ENCODE assay signal across 6 fruit fly cellular contexts in genomic region chr2L:8204996-8205567, dm6.
TF ChIP-seq lines count a peak whose summit lies in the region.

Gene SLC5A11, minus strand, starts transcription at chr2L:8205132.

- peak; percentile 50 for TF ChIP-seq CTCF in whole organism, embryonic (GFP tag; optimal IDR thresholded peaks at IDR 0.05; lab: Kevin White, UChicago)

TF ChIP-seq in whole organism, 6 proteins besides CTCF, POLR2A, EP300 and RAD21:
- TF ChIP-seq EcR (GFP tag; optimal IDR thresholded peaks at IDR 0.05; lab: Kevin White, UChicago) (no peak), Dll (optimal IDR thresholded peaks at IDR 0.05; lab: Kevin White, UChicago) (no peak), psq (optimal IDR thresholded peaks at IDR 0.05; lab: Kevin White, UChicago) (no peak), pan (optimal IDR thresholded peaks at IDR 0.05; lab: Kevin White, UChicago) (peak; percentile 98), CG8478 (optimal IDR thresholded peaks at IDR 0.05; lab: Kevin White, UChicago) (no peak), usp (GFP tag; optimal IDR thresholded peaks at IDR 0.05; lab: Kevin White, UChicago) (no peak)

TF ChIP-seq in whole organism, adult, 20 proteins besides CTCF, POLR2A, EP300 and RAD21 (continues in another document):
- TF ChIP-seq cic (GFP tag; optimal IDR thresholded peaks at IDR 0.05; lab: Kevin White, UChicago) (peak; percentile 98), toe (GFP tag; optimal IDR thresholded peaks at IDR 0.05; lab: Kevin White, UChicago) (peak; percentile 96), CG11617 (GFP tag; optimal IDR thresholded peaks at IDR 0.05; lab: Kevin White, UChicago) (peak; percentile 96), Clk (GFP tag; optimal IDR thresholded peaks at IDR 0.05; lab: Kevin White, UChicago) (peak; percentile 93), CG7045 (GFP tag; optimal IDR thresholded peaks at IDR 0.05; lab: Kevin White, UChicago) (peak; percentile 99), CG33017 (tag; optimal IDR thresholded peaks at IDR 0.05; lab: Kevin White, UChicago) (peak; percentile 98), bab1 (GFP tag; optimal IDR thresholded peaks at IDR 0.05; lab: Kevin White, UChicago) (peak; percentile 100), Mnt (GFP tag; optimal IDR thresholded peaks at IDR 0.05; lab: Kevin White, UChicago) (peak; percentile 77), ovo (GFP tag; optimal IDR thresholded peaks at IDR 0.05; lab: Kevin White, UChicago) (peak; percentile 83), CG5204 (GFP tag; optimal IDR thresholded peaks at IDR 0.05; lab: Kevin White, UChicago) (peak; percentile 84), CG12768 (GFP tag; optimal IDR thresholded peaks at IDR 0.05; lab: Kevin White, UChicago) (peak; percentile 96), CG7101 (tag; optimal IDR thresholded peaks at IDR 0.05; lab: Kevin White, UChicago) (peak; percentile 96), tj (GFP tag; optimal IDR thresholded peaks at IDR 0.05; lab: Kevin White, UChicago) (peak; percentile 75), CG1620 (GFP tag; optimal IDR thresholded peaks at IDR 0.05; lab: Kevin White, UChicago) (peak; percentile 56), Crg-1 (GFP tag; optimal IDR thresholded peaks at IDR 0.05; lab: Kevin White, UChicago) (peak; percentile 84), cnc (optimal IDR thresholded peaks at IDR 0.05; lab: Kevin White, UChicago) (no peak), kay (GFP tag; lab: Kevin White, UChicago; ENCODE audit: borderline replicate concordance) (peak; percentile 58)

TF ChIP-seq in whole organism, embryonic, 481 proteins besides CTCF, POLR2A, EP300 and RAD21 (continues in another document):
- peak; percentile 47 for TF ChIP-seq BEAF-32 (GFP tag; optimal IDR thresholded peaks at IDR 0.05; lab: Kevin White, UChicago)
- TF ChIP-seq TFAM (GFP tag; optimal IDR thresholded peaks at IDR 0.05; lab: Kevin White, UChicago) = peak; percentile 40
- TF ChIP-seq chif (GFP tag; optimal IDR thresholded peaks at IDR 0.05; lab: Kevin White, UChicago) = peak; percentile 60 to 66
- TF ChIP-seq CG1233 (GFP tag; optimal IDR thresholded peaks at IDR 0.05; lab: Kevin White, UChicago) = peak; percentile 92
- TF ChIP-seq CG2129 (GFP tag; IDR thresholded peaks at IDR 0.05; lab: Robert Waterston, UW; ENCODE audit: partially characterized antibody) = no peak
- peak; percentile 88 for TF ChIP-seq CG16779 (GFP tag; IDR thresholded peaks at IDR 0.05; lab: Robert Waterston, UW)
- peak; percentile 88 for TF ChIP-seq CG1602 (GFP tag; optimal IDR thresholded peaks at IDR 0.05; lab: Kevin White, UChicago)
- TF ChIP-seq Aef1 (GFP tag; IDR thresholded peaks at IDR 0.05; lab: Robert Waterston, UW) = peak; percentile 100
- TF ChIP-seq Fer3 (tag; optimal IDR thresholded peaks at IDR 0.05; lab: Kevin White, UChicago) = peak; percentile 95
- TF ChIP-seq CG7271 (tag; optimal IDR thresholded peaks at IDR 0.05; lab: Kevin White, UChicago) = peak; percentile 66
- peak; percentile 96 for TF ChIP-seq CG11247 (GFP tag; IDR thresholded peaks at IDR 0.05; lab: Robert Waterston, UW)
- peak; percentile 92 for TF ChIP-seq phol (tag; optimal IDR thresholded peaks at IDR 0.05; lab: Kevin White, UChicago)
- TF ChIP-seq Rfx (GFP tag; IDR thresholded peaks at IDR 0.05; lab: Robert Waterston, UW) = peak; percentile 97
- TF ChIP-seq CG11695 (GFP tag; IDR thresholded peaks at IDR 0.05; lab: Robert Waterston, UW) = peak; percentile 100
- TF ChIP-seq Hr3 (GFP tag; optimal IDR thresholded peaks at IDR 0.05; lab: Kevin White, UChicago) = peak; percentile 96
- TF ChIP-seq rib (GFP tag; IDR thresholded peaks at IDR 0.05; lab: Robert Waterston, UW) = peak; percentile 95
- peak; percentile 96 for TF ChIP-seq eyg (GFP tag; optimal IDR thresholded peaks at IDR 0.05; lab: Kevin White, UChicago)

TF ChIP-seq in whole organism, prepupa, 60 proteins besides CTCF, POLR2A, EP300 and RAD21 (continues in another document):
- TF ChIP-seq acj6 (GFP tag; optimal IDR thresholded peaks at IDR 0.05; lab: Kevin White, UChicago) (peak; percentile 87), salr (GFP tag; optimal IDR thresholded peaks at IDR 0.05; lab: Kevin White, UChicago) (peak; percentile 92 to 99), Hr38 (GFP tag; optimal IDR thresholded peaks at IDR 0.05; lab: Kevin White, UChicago) (no peak), CG8632 (GFP tag; optimal IDR thresholded peaks at IDR 0.05; lab: Kevin White, UChicago) (peak; percentile 92), CG6808 (GFP tag; optimal IDR thresholded peaks at IDR 0.05; lab: Kevin White, UChicago) (peak; percentile 92), svp (GFP tag; lab: Kevin White, UChicago) (peak; percentile 100), CG11902 (GFP tag; optimal IDR thresholded peaks at IDR 0.05; lab: Kevin White, UChicago) (peak; percentile 99), Eip75B (GFP tag; optimal IDR thresholded peaks at IDR 0.05; lab: Kevin White, UChicago) (peak; percentile 98), spab (GFP tag; optimal IDR thresholded peaks at IDR 0.05; lab: Kevin White, UChicago) (peak; percentile 94), CG3919 (GFP tag; optimal IDR thresholded peaks at IDR 0.05; lab: Kevin White, UChicago) (peak; percentile 100), Ets96B (tag; optimal IDR thresholded peaks at IDR 0.05; lab: Kevin White, UChicago) (peak; percentile 79), Eip93F (GFP tag; optimal IDR thresholded peaks at IDR 0.05; lab: Kevin White, UChicago) (peak; percentile 99), Hr4 (GFP tag; optimal IDR thresholded peaks at IDR 0.05; lab: Kevin White, UChicago) (peak; percentile 87), CG15336 (GFP tag; IDR thresholded peaks at IDR 0.05; lab: Robert Waterston, UW) (peak; percentile 100), CG6163 (GFP tag; IDR thresholded peaks at IDR 0.05; lab: Robert Waterston, UW) (peak; percentile 100), CG34406 (GFP tag; optimal IDR thresholded peaks at IDR 0.05; lab: Kevin White, UChicago) (peak; percentile 97), vri (GFP tag; optimal IDR thresholded peaks at IDR 0.05; lab: Kevin White, UChicago) (peak; percentile 97), CG31627 (GFP tag; optimal IDR thresholded peaks at IDR 0.05; lab: Kevin White, UChicago) (peak; percentile 76), CG32006 (GFP tag; optimal IDR thresholded peaks at IDR 0.05; lab: Kevin White, UChicago) (peak; percentile 94)

TF ChIP-seq in whole organism, pupa, 21 proteins besides CTCF, POLR2A, EP300 and RAD21 (continues in another document):
- peak; percentile 96 for TF ChIP-seq CG8159 (tag; optimal IDR thresholded peaks at IDR 0.05; lab: Kevin White, UChicago)
- peak; percentile 92 for TF ChIP-seq CG10348 (GFP tag; IDR thresholded peaks at IDR 0.05; lab: Robert Waterston, UW)
- peak; percentile 78 for TF ChIP-seq Pif1A (GFP tag; optimal IDR thresholded peaks at IDR 0.05; lab: Kevin White, UChicago)
- peak; percentile 90 for TF ChIP-seq CG9948 (tag; optimal IDR thresholded peaks at IDR 0.05; lab: Kevin White, UChicago)
- TF ChIP-seq CG8301 (tag; optimal IDR thresholded peaks at IDR 0.05; lab: Kevin White, UChicago) = peak; percentile 94
- peak; percentile 95 for TF ChIP-seq D1 (tag; optimal IDR thresholded peaks at IDR 0.05; lab: Kevin White, UChicago)
- TF ChIP-seq CG13204 (GFP tag; optimal IDR thresholded peaks at IDR 0.05; lab: Kevin White, UChicago) = peak; percentile 70
- peak; percentile 94 for TF ChIP-seq CG15710 (tag; optimal IDR thresholded peaks at IDR 0.05; lab: Kevin White, UChicago)
- TF ChIP-seq CG32121 (GFP tag; IDR thresholded peaks at IDR 0.05; lab: Robert Waterston, UW) = peak; percentile 98
- peak; percentile 83 for TF ChIP-seq CG34367 (tag; optimal IDR thresholded peaks at IDR 0.05; lab: Kevin White, UChicago)
- peak; percentile 99 for TF ChIP-seq Snoo (tag; optimal IDR thresholded peaks at IDR 0.05; lab: Kevin White, UChicago)
- peak; percentile 52 for TF ChIP-seq EcR (GFP tag; optimal IDR thresholded peaks at IDR 0.05; lab: Kevin White, UChicago)
- TF ChIP-seq Ets98B (GFP tag; IDR thresholded peaks at IDR 0.05; lab: Robert Waterston, UW) = peak; percentile 97
- peak; percentile 94 for TF ChIP-seq CG14655 (GFP tag; optimal IDR thresholded peaks at IDR 0.05; lab: Kevin White, UChicago)
- peak; percentile 96 for TF ChIP-seq CG12605 (GFP tag; IDR thresholded peaks at IDR 0.05; lab: Robert Waterston, UW)
- TF ChIP-seq CG4496 (GFP tag; IDR thresholded peaks at IDR 0.05; lab: Robert Waterston, UW) = peak; percentile 97
- peak; percentile 100 for TF ChIP-seq Pif1B (GFP tag; optimal IDR thresholded peaks at IDR 0.05; lab: Kevin White, UChicago)
- peak; percentile 81 for TF ChIP-seq gl (tag; optimal IDR thresholded peaks at IDR 0.05; lab: Kevin White, UChicago)
- peak; percentile 89 for TF ChIP-seq rn (GFP tag; IDR thresholded peaks at IDR 0.05; lab: Robert Waterston, UW)
- peak; percentile 94 for TF ChIP-seq CG17806 (tag; optimal IDR thresholded peaks at IDR 0.05; lab: Kevin White, UChicago)

TF ChIP-seq in whole organism, wandering third instar larva, 38 proteins besides CTCF, POLR2A, EP300 and RAD21 (continues in another document):
- peak; percentile 8 to 60 for TF ChIP-seq dl (GFP tag; optimal IDR thresholded peaks at IDR 0.05; lab: Kevin White, UChicago; ENCODE audit: insufficient read depth in 1 of 2, partially characterized antibody in 2 of 2)
- TF ChIP-seq Dfd (GFP tag; optimal IDR thresholded peaks at IDR 0.05; lab: Kevin White, UChicago) = no peak
- TF ChIP-seq GATAd (GFP tag; optimal IDR thresholded peaks at IDR 0.05; lab: Kevin White, UChicago) = no peak
- TF ChIP-seq Hr78 (GFP tag; optimal IDR thresholded peaks at IDR 0.05; lab: Kevin White, UChicago) = no peak
- TF ChIP-seq tai (GFP tag; optimal IDR thresholded peaks at IDR 0.05; lab: Kevin White, UChicago) = no peak
- TF ChIP-seq Mio (GFP tag; optimal IDR thresholded peaks at IDR 0.05; lab: Kevin White, UChicago) = peak; percentile 47
- no peak for TF ChIP-seq lola (GFP tag; optimal IDR thresholded peaks at IDR 0.05; lab: Kevin White, UChicago)
- peak; percentile 100 for TF ChIP-seq h (GFP tag; optimal IDR thresholded peaks at IDR 0.05; lab: Kevin White, UChicago)
- TF ChIP-seq sv (GFP tag; optimal IDR thresholded peaks at IDR 0.05; lab: Kevin White, UChicago) = peak; percentile 94
- peak; percentile 80 for TF ChIP-seq CG9705 (GFP tag; optimal IDR thresholded peaks at IDR 0.05; lab: Kevin White, UChicago)
- TF ChIP-seq sage (GFP tag; optimal IDR thresholded peaks at IDR 0.05; lab: Kevin White, UChicago) = peak; percentile 99
- TF ChIP-seq Myc (optimal IDR thresholded peaks at IDR 0.05; lab: Kevin White, UChicago) = no peak
- no peak for TF ChIP-seq Abd-B (GFP tag; optimal IDR thresholded peaks at IDR 0.05; lab: Kevin White, UChicago)
- peak; percentile 99 for TF ChIP-seq woc (GFP tag; optimal IDR thresholded peaks at IDR 0.05; lab: Kevin White, UChicago)
- TF ChIP-seq br (GFP tag; optimal IDR thresholded peaks at IDR 0.05; lab: Kevin White, UChicago) = peak; percentile 91
- TF ChIP-seq fru (GFP tag; optimal IDR thresholded peaks at IDR 0.05; lab: Kevin White, UChicago) = peak; percentile 98
- peak; percentile 98 for TF ChIP-seq CG32264 (GFP tag; optimal IDR thresholded peaks at IDR 0.05; lab: Kevin White, UChicago)
- TF ChIP-seq OdsH (GFP tag; optimal IDR thresholded peaks at IDR 0.05; lab: Kevin White, UChicago) = peak; percentile 98
- peak; percentile 89 for TF ChIP-seq pan (optimal IDR thresholded peaks at IDR 0.05; lab: Kevin White, UChicago)
- TF ChIP-seq usp (GFP tag; optimal IDR thresholded peaks at IDR 0.05; lab: Kevin White, UChicago) = no peak
- peak; percentile 92 for TF ChIP-seq dmrt93B (GFP tag; optimal IDR thresholded peaks at IDR 0.05; lab: Kevin White, UChicago)
- peak; percentile 63 for TF ChIP-seq dsf (GFP tag; optimal IDR thresholded peaks at IDR 0.05; lab: Kevin White, UChicago; ENCODE audit: borderline replicate concordance)
